Worm (Caenorhabditis elegans): ENCODE data around the gene hpo-8.
A peak's percentile ranks its signal among the peaks of the same experiment; 100 is the strongest.

DNA sequence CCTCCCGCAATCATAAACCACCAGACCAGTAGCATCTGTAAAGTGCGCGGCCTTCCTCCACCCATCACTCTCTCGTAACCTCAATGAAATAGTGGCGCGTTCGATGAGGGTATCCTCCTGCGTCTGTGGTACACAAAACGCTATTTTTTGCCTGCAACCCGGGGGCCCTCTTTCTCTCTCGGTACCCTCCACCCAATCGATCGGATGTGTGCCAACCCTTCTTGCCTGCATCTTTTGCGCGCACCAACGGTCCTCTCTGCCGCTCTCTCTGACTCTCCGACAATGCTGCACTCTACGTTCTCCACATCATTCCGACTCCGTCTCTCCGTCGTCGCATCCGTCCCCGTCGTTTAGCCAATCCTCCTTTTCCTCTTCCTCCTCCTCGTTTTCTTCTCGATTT, 40.4 kb downstream of the hpo-8 start:
- TF ChIP-seq nhr-232 (tag; optimal IDR thresholded peaks at IDR 0.05) (no peak), ceh-14 (tag; optimal IDR thresholded peaks at IDR 0.05) (peak; percentile 80), unc-86 (tag; optimal IDR thresholded peaks at IDR 0.05) (peak; percentile 44), hlh-30 (tag; optimal IDR thresholded peaks at IDR 0.05; ENCODE audit: insufficient read depth) (peak; percentile 50), sdc-2 (tag; optimal IDR thresholded peaks at IDR 0.05) (peak; percentile 66), pha-4 (tag; optimal IDR thresholded peaks at IDR 0.05) (no peak)

All from whole organism, late embryonic.